Fruit fly (Drosophila melanogaster) whole organism, pupa: Measurements from ENCODE around the gene Hacd1.

Experiments used
- CG10348 ChIP-seq: fragments of 200-800 bp; sonication (Bioruptor generic); IDR thresholded peaks from 2 replicates; pipeline ENCODE4 v1.3.6; 2022; ENCODE audit warnings: missing biosample characterization, missing genetic modification characterization
- CG12605 ChIP-seq: fragments of 200-800 bp; sonication (Bioruptor generic); IDR thresholded peaks from 2 replicates; pipeline ENCODE4 v1.3.6; 2022; ENCODE audit warnings: missing biosample characterization, missing genetic modification characterization
- CG13204 ChIP-seq: fragments of 200-800 bp; sonication (Bioruptor generic); optimal IDR thresholded peaks from 2 replicates; lab custom pipeline; 2018; ENCODE audit warnings: missing biosample characterization, mild to moderate bottlenecking, missing genetic modification characterization, moderate library complexity
- CG14655 ChIP-seq: fragments of 200-800 bp; sonication (Bioruptor generic); optimal IDR thresholded peaks from 3 replicates; lab custom pipeline; 2017; ENCODE audit warnings: mild to moderate bottlenecking, missing biosample characterization, missing genetic modification reagents, missing genetic modification characterization
- CG15710 ChIP-seq: fragments of 200-800 bp; sonication (Bioruptor generic); optimal IDR thresholded peaks from 2 replicates; lab custom pipeline; 2018; ENCODE audit warnings: missing biosample characterization, mild to moderate bottlenecking, missing genetic modification characterization, moderate library complexity
- CG17806 ChIP-seq: fragments of 200-800 bp; sonication (Bioruptor generic); optimal IDR thresholded peaks from 2 replicates; lab custom pipeline; 2018; ENCODE audit warnings: missing biosample characterization, mild to moderate bottlenecking, missing genetic modification characterization, moderate library complexity
- CG32121 ChIP-seq: fragments of 200-800 bp; sonication (Bioruptor generic); IDR thresholded peaks from 2 replicates; pipeline ENCODE4 v1.3.6; 2022; ENCODE audit warnings: missing biosample characterization, missing genetic modification characterization
- CG34367 ChIP-seq: fragments of 200-800 bp; sonication (Bioruptor generic); optimal IDR thresholded peaks from 2 replicates; lab custom pipeline; 2018; ENCODE audit warnings: missing biosample characterization, mild to moderate bottlenecking, missing genetic modification characterization
- CG4496 ChIP-seq: fragments of 200-800 bp; sonication (Bioruptor generic); IDR thresholded peaks from 3 replicates; pipeline ENCODE4 v1.3.6; 2022; ENCODE audit warnings: missing biosample characterization, missing genetic modification characterization
- CG8159 ChIP-seq: fragments of 200-800 bp; sonication (Bioruptor generic); optimal IDR thresholded peaks from 3 replicates; lab custom pipeline; 2018; ENCODE audit warnings: missing biosample characterization, mild to moderate bottlenecking, missing genetic modification characterization, moderate library complexity
- CG8301 ChIP-seq: fragments of 200-800 bp; sonication (Bioruptor generic); optimal IDR thresholded peaks from 2 replicates; lab custom pipeline; 2018; ENCODE audit warnings: missing biosample characterization, mild to moderate bottlenecking, missing genetic modification characterization
- CG9948 ChIP-seq: fragments of 200-800 bp; sonication (Bioruptor generic); optimal IDR thresholded peaks from 2 replicates; lab custom pipeline; 2018; ENCODE audit warnings: missing biosample characterization, mild to moderate bottlenecking, missing genetic modification characterization, moderate library complexity
- D1 ChIP-seq: fragments of 200-800 bp; sonication (Bioruptor generic); optimal IDR thresholded peaks from 2 replicates; lab custom pipeline; 2018; ENCODE audit warnings: missing biosample characterization, mild to moderate bottlenecking, missing genetic modification characterization, moderate library complexity
- EcR ChIP-seq: fragments of 200-800 bp; sonication (Bioruptor generic); optimal IDR thresholded peaks from 3 replicates; lab custom pipeline; 2019; ENCODE audit warnings: missing biosample characterization, missing genetic modification characterization, mild to moderate bottlenecking, moderate library complexity, missing genetic modification reagents
- Ets98B ChIP-seq: fragments of 200-800 bp; sonication (Bioruptor generic); IDR thresholded peaks from 2 replicates; pipeline ENCODE4 v1.3.6; 2022; ENCODE audit warnings: missing biosample characterization, missing genetic modification characterization
- Pif1A ChIP-seq: fragments of 200-800 bp; sonication (Bioruptor generic); optimal IDR thresholded peaks from 3 replicates; lab custom pipeline; 2016; ENCODE audit warnings: missing biosample characterization, missing genetic modification characterization
- Pif1B ChIP-seq: fragments of 200-800 bp; sonication (Bioruptor generic); optimal IDR thresholded peaks from 3 replicates; lab custom pipeline; 2016; ENCODE audit warnings: missing biosample characterization, missing genetic modification characterization
- Snoo ChIP-seq: fragments of 200-800 bp; sonication (Bioruptor generic); optimal IDR thresholded peaks from 3 replicates; lab custom pipeline; 2017; ENCODE audit warnings: missing biosample characterization, mild to moderate bottlenecking, missing genetic modification characterization, inconsistent platforms
- fd96Ca ChIP-seq: fragments of 200-800 bp; sonication (Bioruptor generic); IDR thresholded peaks from 3 replicates; pipeline ENCODE4 v1.3.6; 2022; ENCODE audit warnings: missing biosample characterization, missing genetic modification characterization
- gl ChIP-seq: fragments of 200-800 bp; sonication (Bioruptor generic); optimal IDR thresholded peaks from 2 replicates; lab custom pipeline; 2018; ENCODE audit warnings: missing biosample characterization, mild to moderate bottlenecking, missing genetic modification characterization
- rn ChIP-seq: fragments of 200-800 bp; sonication (Bioruptor generic); IDR thresholded peaks from 2 replicates; pipeline ENCODE4 v1.3.6; 2022; ENCODE audit warnings: missing biosample characterization, missing genetic modification characterization

Hacd1 gene

DNA sequence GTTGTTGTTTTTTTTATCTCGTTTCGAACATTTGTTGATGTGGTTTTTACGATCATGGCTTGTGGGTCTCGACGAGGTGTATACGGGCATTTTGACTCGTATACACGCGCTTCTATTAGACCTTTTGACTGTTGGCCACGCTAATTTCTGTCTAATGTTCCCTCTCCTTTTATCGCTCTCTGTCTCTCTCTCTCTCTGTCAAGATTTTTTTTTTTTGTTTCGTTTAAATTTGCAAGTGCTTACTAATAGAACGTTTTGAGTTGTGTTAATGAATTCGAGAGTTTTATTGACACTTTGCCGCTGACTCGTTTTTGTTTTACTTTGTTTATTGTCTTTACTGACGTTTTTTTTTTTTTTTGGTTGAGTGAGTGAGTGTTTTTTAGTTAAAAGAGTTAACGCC lies 31.7 kb downstream of the Hacd1 start:
- TF ChIP-seq rn: no peak
- no peak for TF ChIP-seq Pif1B
- no peak for TF ChIP-seq CG14655 (GFP tag; lab: Kevin White, UChicago)
- TF ChIP-seq CG34367 (tag; lab: Kevin White, UChicago): no peak
- TF ChIP-seq fd96Ca (GFP tag; lab: Robert Waterston, UW): no peak
- TF ChIP-seq CG10348: no peak
- TF ChIP-seq CG12605: no peak
- no peak for TF ChIP-seq CG13204 (GFP tag; lab: Kevin White, UChicago)
- no peak for TF ChIP-seq CG4496
- no peak for TF ChIP-seq CG32121 (GFP tag; lab: Robert Waterston, UW)

DNA sequence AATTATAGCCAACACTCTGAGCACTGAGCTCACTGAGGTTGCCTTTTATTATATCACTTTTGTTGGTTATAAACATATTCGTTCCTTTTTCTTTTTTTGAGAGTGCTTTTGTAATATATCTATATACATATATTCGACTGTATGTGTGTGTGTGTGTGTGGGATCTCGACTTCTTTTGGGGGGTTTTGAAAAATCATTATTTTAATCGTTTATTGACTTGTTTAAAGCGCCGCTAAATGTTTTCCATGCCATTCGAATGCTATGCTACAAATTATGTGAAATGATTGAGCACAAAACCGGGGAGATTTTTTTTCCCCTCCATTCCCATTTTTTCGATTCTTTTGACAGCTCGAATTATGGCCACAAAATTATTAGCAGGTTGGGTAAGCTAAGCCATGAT lies 32.6 kb downstream of the Hacd1 start:
- no peak for TF ChIP-seq Pif1A
- no peak for TF ChIP-seq CG14655 (GFP tag; lab: Kevin White, UChicago)
- TF ChIP-seq CG9948 (tag; lab: Kevin White, UChicago): no peak
- TF ChIP-seq fd96Ca (GFP tag; lab: Robert Waterston, UW): no peak
- TF ChIP-seq CG13204 (GFP tag; lab: Kevin White, UChicago): no peak
- no peak for TF ChIP-seq Snoo (tag; lab: Kevin White, UChicago)

DNA sequence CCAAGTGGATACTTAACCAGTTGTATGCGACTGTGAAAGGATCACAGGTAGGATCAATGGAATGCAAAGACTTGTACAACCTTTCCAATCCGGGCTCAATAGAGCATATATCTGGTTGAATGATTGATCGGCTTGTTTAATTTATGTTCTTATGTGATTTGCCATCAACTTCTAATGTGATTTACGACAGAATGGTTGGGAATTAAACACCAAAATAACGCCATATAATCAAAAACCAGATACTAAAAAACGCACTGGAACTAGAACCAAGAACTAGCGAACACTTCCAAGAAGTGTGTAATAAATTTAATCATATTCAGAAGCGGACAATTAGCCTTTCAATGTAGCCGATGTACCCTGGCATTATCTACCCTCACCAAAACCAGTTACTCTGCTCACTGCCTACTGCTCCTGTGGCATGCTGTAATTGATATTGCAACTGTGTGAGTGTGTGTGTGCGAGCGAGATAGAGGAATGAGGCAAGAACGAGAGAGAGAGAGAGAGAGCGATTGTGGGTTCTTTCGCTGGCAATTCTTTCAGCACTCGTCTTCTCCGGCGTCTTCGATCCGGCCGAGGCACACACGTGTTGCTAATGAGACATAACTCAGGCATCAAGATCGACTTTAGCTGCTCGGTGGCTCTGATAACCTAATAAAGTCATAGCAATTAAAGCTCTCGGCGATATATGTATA lies 33.3 kb downstream of the Hacd1 start:
- no peak for TF ChIP-seq CG12605
- peak; percentile 14 for TF ChIP-seq Snoo (tag; lab: Kevin White, UChicago)
- TF ChIP-seq fd96Ca (GFP tag; lab: Robert Waterston, UW): 0 out of 3 replicates have a peak, but pooled peaks have one; percentile 33
- TF ChIP-seq Ets98B (GFP tag; lab: Robert Waterston, UW): no peak
- peak; percentile 46 for TF ChIP-seq CG15710
- peak; percentile 39 for TF ChIP-seq Pif1B
- peak; percentile 47 for TF ChIP-seq CG17806 (tag; lab: Kevin White, UChicago)
- TF ChIP-seq CG32121 (GFP tag; lab: Robert Waterston, UW): 0 out of 2 replicates have a peak, but pooled peaks have one; percentile 10
- no peak for TF ChIP-seq D1 (tag; lab: Kevin White, UChicago)
- TF ChIP-seq CG8301 (tag; lab: Kevin White, UChicago): peak; percentile 64
- no peak for TF ChIP-seq gl
- TF ChIP-seq CG14655 (GFP tag; lab: Kevin White, UChicago): peak; percentile 81
- peak; percentile 67 for TF ChIP-seq CG8159
- peak; percentile 58 for TF ChIP-seq CG9948 (tag; lab: Kevin White, UChicago)
- TF ChIP-seq Pif1A: peak; percentile 34
- TF ChIP-seq CG10348: no peak
- TF ChIP-seq CG4496: no peak
- TF ChIP-seq EcR (GFP tag; lab: Kevin White, UChicago): peak; percentile 11
- no peak for TF ChIP-seq rn
- peak; percentile 34 for TF ChIP-seq CG34367 (tag; lab: Kevin White, UChicago)
- TF ChIP-seq CG13204 (GFP tag; lab: Kevin White, UChicago): peak; percentile 25

DNA sequence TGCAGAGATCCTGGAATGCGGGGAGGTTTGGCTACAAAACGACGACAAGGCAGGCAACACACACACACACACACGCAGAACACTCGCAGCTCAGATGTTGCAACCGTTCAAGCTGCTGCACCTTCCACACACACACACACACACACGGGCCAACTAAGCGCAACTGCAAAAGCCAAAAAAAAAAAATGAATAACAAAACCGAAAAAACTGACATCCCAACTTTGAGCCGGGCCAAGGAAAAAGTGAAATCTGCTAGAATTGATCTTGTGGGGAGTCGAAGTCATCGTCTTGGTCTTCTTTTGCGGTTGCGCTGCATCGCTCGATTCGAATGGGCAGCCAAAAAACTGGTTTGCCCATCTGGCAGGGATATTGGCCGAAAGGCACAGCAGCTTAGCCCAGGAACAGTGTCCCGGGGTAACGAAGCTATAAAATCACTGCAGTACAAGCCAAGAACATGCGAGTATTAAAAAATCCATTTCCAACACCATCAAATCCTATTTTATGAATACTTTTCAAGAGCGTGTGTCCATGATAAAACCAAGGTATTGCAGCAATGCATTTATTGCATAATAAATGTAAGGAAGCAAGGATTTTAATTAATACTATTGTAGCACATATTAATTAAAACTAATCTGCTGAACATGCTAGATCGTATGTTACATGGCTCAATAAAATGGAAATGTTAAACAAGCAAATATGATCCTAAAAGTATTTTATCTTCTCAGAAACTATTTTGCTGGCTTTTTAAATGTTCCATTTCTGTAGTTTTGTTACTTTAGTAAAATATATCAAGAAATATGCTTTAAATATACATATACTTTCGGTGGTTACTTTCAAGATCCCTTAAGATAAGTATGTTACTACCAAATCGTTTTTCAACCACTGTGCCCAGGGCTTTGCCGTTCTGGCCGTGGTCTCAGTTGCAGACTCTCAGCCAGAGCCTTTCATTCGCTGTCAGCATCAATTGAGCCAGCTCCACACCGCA lies 36.2 kb downstream of the Hacd1 start:
- no peak for TF ChIP-seq D1 (tag; lab: Kevin White, UChicago)
- TF ChIP-seq CG15710: peak; percentile 59
- no peak for TF ChIP-seq CG32121 (GFP tag; lab: Robert Waterston, UW)
- TF ChIP-seq CG10348: no peak
- peak; percentile 8 for TF ChIP-seq CG34367 (tag; lab: Kevin White, UChicago)
- no peak for TF ChIP-seq CG4496
- peak; percentile 22 for TF ChIP-seq CG8301 (tag; lab: Kevin White, UChicago)
- peak; percentile 67 for TF ChIP-seq CG8159
- TF ChIP-seq CG9948 (tag; lab: Kevin White, UChicago): peak; percentile 43
- peak; percentile 53 for TF ChIP-seq CG14655 (GFP tag; lab: Kevin White, UChicago)
- TF ChIP-seq gl: peak; percentile 43
- peak; percentile 49 for TF ChIP-seq EcR (GFP tag; lab: Kevin White, UChicago)
- peak; percentile 25 for TF ChIP-seq Snoo (tag; lab: Kevin White, UChicago)
- 0 out of 3 replicates have a peak, but pooled peaks have one; percentile 28 for TF ChIP-seq fd96Ca (GFP tag; lab: Robert Waterston, UW)
- peak; percentile 18 for TF ChIP-seq CG17806 (tag; lab: Kevin White, UChicago)
- TF ChIP-seq, all 21 proteins: peak for 11

DNA sequence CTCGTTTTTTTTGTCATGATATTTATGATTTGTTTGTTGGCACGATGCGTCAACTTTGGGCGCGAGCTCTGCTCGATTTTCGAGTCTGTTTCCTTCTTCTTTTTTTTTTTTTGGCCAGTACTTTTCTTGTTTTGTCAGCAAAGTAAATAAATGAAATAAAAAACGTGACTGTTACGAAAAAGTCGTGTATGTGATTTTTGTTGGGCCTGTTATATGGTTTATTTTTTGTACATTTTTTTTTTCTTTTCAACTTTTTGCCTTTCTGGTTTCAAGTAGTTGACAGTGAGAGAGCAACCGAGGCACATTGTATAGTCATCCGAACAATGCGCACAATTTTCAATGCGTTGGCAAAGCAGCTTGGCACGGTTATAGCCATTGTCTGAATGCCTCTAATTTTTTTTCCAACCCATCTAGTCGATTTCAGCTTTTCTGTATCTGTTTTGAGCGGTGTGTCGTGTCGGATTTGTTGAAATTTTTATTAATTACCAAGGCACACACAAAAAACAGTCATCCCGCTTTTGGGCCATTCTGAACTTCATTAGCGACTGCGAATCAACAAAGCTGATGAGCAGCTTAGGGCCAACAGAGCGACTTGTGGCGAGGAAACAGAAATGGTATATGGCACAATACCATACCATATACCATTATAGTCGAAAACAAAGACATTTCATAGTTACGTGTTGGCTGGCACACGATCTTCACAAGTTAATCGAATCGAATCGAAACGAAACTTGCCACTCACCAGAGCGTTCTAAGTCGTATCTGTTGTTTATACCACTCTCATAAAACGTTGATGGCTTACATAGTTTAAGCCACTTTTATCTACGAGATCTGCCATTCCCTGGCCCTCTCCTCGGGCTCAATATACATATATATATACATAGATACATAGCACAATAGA lies 38.4 kb downstream of the Hacd1 start:
- no peak for TF ChIP-seq CG8159
- peak; percentile 21 for TF ChIP-seq Pif1A
- TF ChIP-seq gl: no peak
- TF ChIP-seq D1 (tag; lab: Kevin White, UChicago): no peak
- TF ChIP-seq CG8301 (tag; lab: Kevin White, UChicago): no peak
- no peak for TF ChIP-seq rn
- TF ChIP-seq CG15710: no peak
- no peak for TF ChIP-seq CG17806 (tag; lab: Kevin White, UChicago)
- TF ChIP-seq CG34367 (tag; lab: Kevin White, UChicago): no peak
